Worm (Caenorhabditis elegans) whole organism, L4 larva: ENCODE data around the gene K10H10.5.

Experiments
- R02D3.7 ChIP-seq: fragments of 150-350 bp; sonication (generic microtip); optimal IDR thresholded peaks from 3 replicates; lab custom pipeline; 2014; ENCODE audit warnings: missing biosample characterization, missing genetic modification characterization
- Y105C5A.15 ChIP-seq: fragments of 200-800 bp; sonication (Bioruptor generic); IDR thresholded peaks from 2 replicates; pipeline ENCODE4 v1.3.6; 2022; ENCODE audit warnings: missing genetic modification characterization, missing compliant biosample characterization
- Y48G9A.11 ChIP-seq: fragments of 200-800 bp; sonication (Bioruptor generic); IDR thresholded peaks from 2 replicates; pipeline ENCODE4 v1.3.6; 2022; ENCODE audit warnings: missing genetic modification reagents, missing genetic modification characterization, missing compliant biosample characterization
- ZK337.2 ChIP-seq: fragments of 200-800 bp; sonication (Bioruptor generic); IDR thresholded peaks from 2 replicates; pipeline ENCODE4 v1.3.6; 2022; ENCODE audit warnings: missing genetic modification reagents, missing genetic modification characterization, missing compliant biosample characterization
- ZK546.5 ChIP-seq, 2 experiments: sonication (generic microtip); optimal IDR thresholded peaks; 2 replicates each; lab custom pipeline; 2017; ENCODE audit warnings: missing biosample characterization in 2 of 2, missing genetic modification characterization in 2 of 2
- ama-1 ChIP-seq: fragments of 150-350 bp; optimal IDR thresholded peaks from 2 replicates; lab custom pipeline; 2014; ENCODE audit warnings: inconsistent platforms, mixed read lengths
- ceh-20 ChIP-seq: fragments of 200-800 bp; sonication (Bioruptor generic); IDR thresholded peaks from 2 replicates; pipeline ENCODE4 v1.3.6; 2022; ENCODE audit warnings: missing genetic modification reagents, missing genetic modification characterization, missing compliant biosample characterization
- ceh-28 ChIP-seq: fragments of 150-350 bp; optimal IDR thresholded peaks from 2 replicates; lab custom pipeline; 2014; ENCODE audit warnings: missing biosample characterization, missing genetic modification reagents, missing genetic modification characterization
- ceh-44 ChIP-seq: fragments of 200-800 bp; sonication (Bioruptor generic); IDR thresholded peaks from 2 replicates; pipeline ENCODE4 v1.3.6; 2022; ENCODE audit warnings: missing genetic modification reagents, missing genetic modification characterization, missing compliant biosample characterization
- ctbp-1 ChIP-seq: fragments of 200-800 bp; sonication (Bioruptor generic); IDR thresholded peaks from 2 replicates; pipeline ENCODE4 v1.3.6; 2022; ENCODE audit warnings: missing genetic modification reagents, missing genetic modification characterization, missing compliant biosample characterization
- daf-16 ChIP-seq, 3 experiments: sonication (generic microtip); optimal IDR thresholded peaks; 2 replicates each; lab custom pipeline; 2016 to 2017; ENCODE audit warnings: missing genetic modification characterization in 3 of 3, missing genetic modification reagents in 3 of 3, mild to moderate bottlenecking in 2 of 3, missing compliant biosample characterization in 2 of 3, missing biosample characterization in 1 of 3, moderate library complexity in 1 of 3
- daf-19 ChIP-seq: fragments of 200-800 bp; sonication (Bioruptor generic); conservative IDR thresholded peaks from 2 replicates; pipeline ENCODE4 v1.3.6; 2022; ENCODE audit warnings: missing genetic modification characterization, missing compliant biosample characterization
- dmd-6 ChIP-seq: fragments of 200-800 bp; sonication (Bioruptor generic); IDR thresholded peaks from 2 replicates; pipeline ENCODE4 v1.3.6; 2022; ENCODE audit warnings: missing genetic modification reagents, missing genetic modification characterization, missing compliant biosample characterization
- dmd-8 ChIP-seq: fragments of 200-800 bp; sonication (Bioruptor generic); IDR thresholded peaks from 2 replicates; pipeline ENCODE4 v1.3.6; 2022; ENCODE audit warnings: missing genetic modification characterization, missing compliant biosample characterization
- egl-27 ChIP-seq: sonication (generic microtip); optimal IDR thresholded peaks from 3 replicates; lab custom pipeline; 2017; ENCODE audit warnings: missing biosample characterization, missing genetic modification reagents, missing genetic modification characterization
- egl-43 ChIP-seq: fragments of 200-800 bp; sonication (Bioruptor generic); IDR thresholded peaks from 2 replicates; pipeline ENCODE4 v1.3.6; 2022; ENCODE audit warnings: missing genetic modification reagents, missing genetic modification characterization, missing compliant biosample characterization
- fos-1 ChIP-seq: fragments of 150-350 bp; optimal IDR thresholded peaks from 2 replicates; lab custom pipeline; 2014; ENCODE audit warnings: missing biosample characterization, missing genetic modification characterization
- gei-8 ChIP-seq: fragments of 200-800 bp; sonication (Bioruptor generic); optimal IDR thresholded peaks from 2 replicates; lab custom pipeline; 2018; ENCODE audit warnings: mild to moderate bottlenecking, missing genetic modification characterization, missing compliant biosample characterization
- hif-1 ChIP-seq, 2 experiments: sonication (generic microtip); optimal IDR thresholded peaks; 2 replicates each; lab custom pipeline; 2016 to 2017; ENCODE audit warnings: missing compliant biosample characterization in 2 of 2, missing genetic modification characterization in 2 of 2, missing genetic modification reagents in 2 of 2, missing genotype in 2 of 2, mild to moderate bottlenecking in 1 of 2
- lin-13 ChIP-seq: fragments of 150-350 bp; optimal IDR thresholded peaks from 2 replicates; lab custom pipeline; 2014; ENCODE audit warnings: missing biosample characterization, missing genetic modification reagents, missing genetic modification characterization
- lir-3 ChIP-seq: sonication (generic microtip); optimal IDR thresholded peaks from 2 replicates; lab custom pipeline; 2016; ENCODE audit warnings: mild to moderate bottlenecking, missing genetic modification characterization, missing compliant biosample characterization
- madf-5 ChIP-seq, 2 experiments: fragments of 200-800 bp; sonication (Bioruptor generic); IDR thresholded peaks; 2 replicates each; pipeline ENCODE4 v1.3.6; 2022; ENCODE audit warnings: missing compliant biosample characterization in 2 of 2, missing genetic modification characterization in 2 of 2
- madf-9 ChIP-seq: fragments of 200-800 bp; sonication (Bioruptor generic); conservative IDR thresholded peaks from 2 replicates; pipeline ENCODE4 v1.3.6; 2022; ENCODE audit warnings: missing genetic modification reagents, missing genetic modification characterization, missing compliant biosample characterization
- mdl-1 ChIP-seq, 2 experiments: fragments of 150-350 bp in 1 of 2; sonication (generic microtip) in 1 of 2; optimal IDR thresholded peaks; 2 replicates each; lab custom pipeline; 2014 to 2017; ENCODE audit warnings: missing biosample characterization in 2 of 2, missing genetic modification characterization in 2 of 2
- mep-1 ChIP-seq: fragments of 150-350 bp; sonication (generic microtip); optimal IDR thresholded peaks from 3 replicates; lab custom pipeline; 2014; ENCODE audit warnings: missing biosample characterization, missing genetic modification characterization
- mes-2 ChIP-seq: sonication (generic microtip); optimal IDR thresholded peaks from 2 replicates; lab custom pipeline; 2016; ENCODE audit warnings: missing genotype, mild to moderate bottlenecking, missing genetic modification characterization, missing compliant biosample characterization; ENCODE audit not compliant: poor library complexity, severe bottlenecking
- mxl-2 ChIP-seq: fragments of 200-800 bp; sonication (Bioruptor generic); conservative IDR thresholded peaks from 2 replicates; pipeline ENCODE4 v1.3.6; 2022; ENCODE audit warnings: missing genetic modification reagents, missing genetic modification characterization, missing compliant biosample characterization
- mxl-3 ChIP-seq: fragments of 200-800 bp; sonication (Bioruptor generic); optimal IDR thresholded peaks from 2 replicates; lab custom pipeline; 2018; ENCODE audit warnings: mild to moderate bottlenecking, missing genetic modification characterization, missing compliant biosample characterization
- nhr-102 ChIP-seq: sonication (generic microtip); optimal IDR thresholded peaks from 2 replicates; lab custom pipeline; 2016; ENCODE audit warnings: mild to moderate bottlenecking, missing genetic modification characterization, moderate library complexity, missing compliant biosample characterization
- nhr-111 ChIP-seq: fragments of 200-800 bp; sonication (Bioruptor generic); optimal IDR thresholded peaks from 2 replicates; lab custom pipeline; 2018; ENCODE audit warnings: mild to moderate bottlenecking, missing genetic modification characterization, missing compliant biosample characterization
- nhr-42 ChIP-seq: fragments of 200-800 bp; sonication (Bioruptor generic); IDR thresholded peaks from 2 replicates; pipeline ENCODE4 v1.3.6; 2022; ENCODE audit warnings: missing genetic modification characterization, missing compliant biosample characterization
- nhr-6 ChIP-seq: fragments of 150-350 bp; optimal IDR thresholded peaks from 2 replicates; lab custom pipeline; 2014; ENCODE audit warnings: missing biosample characterization, missing genetic modification characterization
- pha-4 ChIP-seq, 2 experiments: fragments of 150-350 bp in 1 of 2; fragments of 200-800 bp in 1 of 2; sonication (Bioruptor generic) in 1 of 2; IDR thresholded peaks in 1 of 2; optimal IDR thresholded peaks in 1 of 2; 2 replicates each; pipeline versions ENCODE4 v1.3.6 to Lab custom; 2014 to 2022; ENCODE audit warnings: missing genetic modification characterization in 2 of 2, missing genetic modification reagents in 2 of 2, missing biosample characterization in 1 of 2, missing compliant biosample characterization in 1 of 2
- php-3 ChIP-seq: fragments of 200-800 bp; sonication (Bioruptor generic); IDR thresholded peaks from 2 replicates; pipeline ENCODE4 v1.3.6; 2022; ENCODE audit warnings: missing genetic modification reagents, missing genetic modification characterization, missing compliant biosample characterization
- pqm-1 ChIP-seq: sonication (generic microtip); optimal IDR thresholded peaks from 2 replicates; lab custom pipeline; 2017; ENCODE audit warnings: missing biosample characterization, missing genetic modification characterization
- saeg-2 ChIP-seq: fragments of 200-800 bp; sonication (Bioruptor generic); IDR thresholded peaks from 2 replicates; pipeline ENCODE4 v1.3.6; 2022; ENCODE audit warnings: missing genetic modification reagents, missing genetic modification characterization, missing compliant biosample characterization
- set-16 ChIP-seq: fragments of 200-800 bp; sonication (Bioruptor generic); IDR thresholded peaks from 2 replicates; pipeline ENCODE4 v1.3.6; 2022; ENCODE audit warnings: missing genetic modification reagents, missing genetic modification characterization, missing compliant biosample characterization
- skn-1 ChIP-seq: fragments of 150-350 bp; optimal IDR thresholded peaks from 2 replicates; lab custom pipeline; 2014; ENCODE audit warnings: missing biosample characterization, missing genetic modification characterization
- snpc-1.2 ChIP-seq: fragments of 200-800 bp; sonication (Bioruptor generic); IDR thresholded peaks from 2 replicates; pipeline ENCODE4 v1.3.6; 2022; ENCODE audit warnings: missing genetic modification reagents, missing genetic modification characterization, missing compliant biosample characterization
- spr-1 ChIP-seq: sonication (generic microtip); optimal IDR thresholded peaks from 2 replicates; lab custom pipeline; 2016; ENCODE audit warnings: mild to moderate bottlenecking, missing genetic modification characterization, missing compliant biosample characterization
- spr-3 ChIP-seq: fragments of 200-800 bp; sonication (Bioruptor generic); optimal IDR thresholded peaks from 2 replicates; lab custom pipeline; 2018; ENCODE audit warnings: mild to moderate bottlenecking, missing genetic modification characterization, missing compliant biosample characterization
- tag-97 ChIP-seq: fragments of 200-800 bp; sonication (Bioruptor generic); IDR thresholded peaks from 2 replicates; pipeline ENCODE4 v1.3.6; 2022; ENCODE audit warnings: missing genetic modification characterization, missing compliant biosample characterization
- unc-130 ChIP-seq: sonication (generic microtip); optimal IDR thresholded peaks from 2 replicates; lab custom pipeline; 2016; ENCODE audit warnings: missing genetic modification reagents, missing genetic modification characterization, missing compliant biosample characterization
- unc-62 ChIP-seq, 3 experiments: fragments of 150-350 bp in 1 of 3; sonication (generic microtip); optimal IDR thresholded peaks in 2 of 3; peaks in 1 of 3; 1 replicate in 1 of 3; 2 replicates in 2 of 3; lab custom pipeline; 2014 to 2017; ENCODE audit warnings: missing biosample characterization in 3 of 3, missing genetic modification characterization in 3 of 3, missing genetic modification reagents in 3 of 3, missing genotype in 1 of 3
- vab-7 ChIP-seq: fragments of 200-800 bp; sonication (Bioruptor generic); IDR thresholded peaks from 2 replicates; pipeline ENCODE4 v1.3.6; 2022; ENCODE audit warnings: missing genetic modification reagents, missing genetic modification characterization, missing compliant biosample characterization
- zag-1 ChIP-seq: fragments of 150-350 bp; optimal IDR thresholded peaks from 2 replicates; lab custom pipeline; 2014; ENCODE audit warnings: missing biosample characterization, missing genetic modification characterization
- zfp-3 ChIP-seq: fragments of 200-800 bp; sonication (Bioruptor generic); conservative IDR thresholded peaks from 2 replicates; pipeline ENCODE4 v1.3.6; 2022; ENCODE audit warnings: missing genetic modification reagents, missing genetic modification characterization, missing compliant biosample characterization
- zip-2 ChIP-seq: fragments of 150-350 bp; optimal IDR thresholded peaks from 2 replicates; lab custom pipeline; 2014; ENCODE audit warnings: missing biosample characterization, missing genetic modification characterization
- ztf-11 ChIP-seq: fragments of 150-350 bp; optimal IDR thresholded peaks from 2 replicates; lab custom pipeline; 2014; ENCODE audit warnings: missing biosample characterization, missing genetic modification characterization

The K10H10.5 gene

ce11 chrII:14496809-14497208 lies 4.7 kb upstream of the K10H10.5 start (continued):
- TF ChIP-seq R02D3.7 (tag; lab: Kevin White, UChicago): peak; percentile 7
- peak; percentile 60 for TF ChIP-seq mxl-2 (GFP tag; lab: Robert Waterston, UW)
- peak; percentile 71 for TF ChIP-seq php-3 (GFP tag; lab: Robert Waterston, UW)
- peak; percentile 86 for TF ChIP-seq zfp-3 (GFP tag; lab: Robert Waterston, UW)
- peak; percentile 76 for TF ChIP-seq ctbp-1 (GFP tag; lab: Robert Waterston, UW)
- peak; percentile 83 for TF ChIP-seq spr-3
- TF ChIP-seq gei-8 (GFP tag; lab: Kevin White, UChicago): peak; percentile 89
- TF ChIP-seq unc-130: peak; percentile 92
- TF ChIP-seq nhr-42 (GFP tag; lab: Robert Waterston, UW): peak; percentile 95
- TF ChIP-seq egl-43 (GFP tag; lab: Robert Waterston, UW): peak; percentile 97
- peak; percentile 83 for TF ChIP-seq nhr-111
- peak in 1 of 2 experiments; percentile 93 for TF ChIP-seq unc-62 (GFP tag; optimal IDR thresholded peaks at IDR 0.05 in 1 of 2; lab: Kevin White, UChicago)
- no peak for TF ChIP-seq unc-62 (tag; optimal IDR thresholded peaks at IDR 0.05; lab: Kevin White, UChicago)
- TF ChIP-seq skn-1 (tag; lab: Kevin White, UChicago): no peak
- peak; percentile 81 for TF ChIP-seq snpc-1.2
- peak; percentile 32 for TF ChIP-seq pqm-1 (tag; lab: Kevin White, UChicago)
- peak; percentile 89 to 95 for TF ChIP-seq hif-1 (tag; optimal IDR thresholded peaks at IDR 0.05; lab: Kevin White, UChicago)
- no peak for TF ChIP-seq ceh-28 (tag; lab: Kevin White, UChicago)
- peak; percentile 78 for TF ChIP-seq ceh-20
- TF ChIP-seq madf-9 (GFP tag; lab: Robert Waterston, UW): peak; percentile 79
- TF ChIP-seq saeg-2: 0 out of 2 replicates have a peak, but pooled peaks have one; percentile 67
- TF ChIP-seq madf-5 (GFP tag; IDR thresholded peaks at IDR 0.05; lab: Robert Waterston, UW): peak; percentile 78 to 88; a peak in 2 of 4 replicates
- peak; percentile 81 for TF ChIP-seq Y48G9A.11 (GFP tag; lab: Robert Waterston, UW)
- TF ChIP-seq ceh-44: peak; percentile 90
- peak; percentile 75 for TF ChIP-seq nhr-6 (tag; lab: Kevin White, UChicago)
- TF ChIP-seq tag-97 (GFP tag; lab: Robert Waterston, UW): no peak
- no peak for TF ChIP-seq zag-1 (tag; lab: Kevin White, UChicago)
- TF ChIP-seq mdl-1 (tag; optimal IDR thresholded peaks at IDR 0.05; lab: Kevin White, UChicago): peak in 1 of 2 experiments; percentile 48
- TF ChIP-seq egl-27: no peak
- TF ChIP-seq ZK337.2 (GFP tag; lab: Robert Waterston, UW): peak; percentile 75
- TF ChIP-seq dmd-6: peak; percentile 70
- TF ChIP-seq spr-1 (tag; lab: Kevin White, UChicago): peak; percentile 87
- peak; percentile 83 for TF ChIP-seq mep-1 (tag; lab: Kevin White, UChicago)
- TF ChIP-seq daf-16 (GFP tag; optimal IDR thresholded peaks at IDR 0.05; lab: Kevin White, UChicago): peak; percentile 60 to 92
- TF ChIP-seq daf-16 (tag; optimal IDR thresholded peaks at IDR 0.05; lab: Kevin White, UChicago): peak; percentile 77
- TF ChIP-seq ama-1 (lab: Kevin White, UChicago): no peak
- peak; percentile 92 for TF ChIP-seq mes-2 (tag; lab: Kevin White, UChicago)
- TF ChIP-seq daf-19 (GFP tag; lab: Robert Waterston, UW): peak; percentile 95
- no peak for TF ChIP-seq fos-1 (tag; lab: Kevin White, UChicago)
- TF ChIP-seq lin-13 (GFP tag; lab: Kevin White, UChicago): peak; percentile 46
- TF ChIP-seq ZK546.5 (tag; optimal IDR thresholded peaks at IDR 0.05; lab: Kevin White, UChicago): no peak
- no peak for TF ChIP-seq ztf-11 (tag; lab: Kevin White, UChicago)
- TF ChIP-seq pha-4 (GFP tag; IDR thresholded peaks at IDR 0.05; lab: Robert Waterston, UW): peak; percentile 93
- TF ChIP-seq pha-4 (tag; optimal IDR thresholded peaks at IDR 0.05; lab: Kevin White, UChicago): no peak
- TF ChIP-seq set-16: peak; percentile 24; the same call in 1 of the 2 replicates
- TF ChIP-seq Y105C5A.15: peak; percentile 86
- TF ChIP-seq nhr-102: peak; percentile 89
- TF ChIP-seq dmd-8 (GFP tag; lab: Robert Waterston, UW): peak; percentile 98
- peak; percentile 91 for TF ChIP-seq vab-7
- TF ChIP-seq zip-2 (tag; lab: Kevin White, UChicago): peak; percentile 41
- TF ChIP-seq mxl-3: peak; percentile 83
- peak; percentile 88 for TF ChIP-seq lir-3 (tag; lab: Kevin White, UChicago)
